Fruit fly (Drosophila melanogaster) whole organism, embryonic: Measurements from ENCODE around the gene sno.

Experiments used
- Asciz ChIP-seq: fragments of 200-800 bp; sonication (Bioruptor generic); optimal IDR thresholded peaks from 2 replicates; lab custom pipeline; 2017; ENCODE audit warnings: missing biosample characterization, mild to moderate bottlenecking, missing genetic modification characterization, missing genetic modification reagents
- Atf3 ChIP-seq: fragments of 200-800 bp; sonication (Bioruptor generic); optimal IDR thresholded peaks from 3 replicates; lab custom pipeline; 2016; ENCODE audit warnings: missing biosample characterization, missing genetic modification characterization
- BEAF-32 ChIP-seq: fragments of 200-800 bp; sonication (Bioruptor generic); optimal IDR thresholded peaks from 3 replicates; lab custom pipeline; 2017; ENCODE audit warnings: missing biosample characterization, missing genetic modification characterization, mild to moderate bottlenecking, moderate library complexity, missing genetic modification reagents
- Bgb ChIP-seq: fragments of 200-800 bp; sonication (Bioruptor generic); IDR thresholded peaks from 2 replicates; pipeline ENCODE4 v1.3.6; 2022; ENCODE audit warnings: missing biosample characterization, missing genetic modification characterization; ENCODE audit not compliant: partially characterized antibody
- CG10462 ChIP-seq: fragments of 200-800 bp; sonication (Bioruptor generic); optimal IDR thresholded peaks from 2 replicates; lab custom pipeline; 2016; ENCODE audit warnings: missing biosample characterization, missing genetic modification characterization
- CG10979 ChIP-seq: fragments of 200-800 bp; sonication (Bioruptor generic); optimal IDR thresholded peaks from 2 replicates; lab custom pipeline; 2018; ENCODE audit warnings: missing biosample characterization, mild to moderate bottlenecking, missing genetic modification characterization, moderate library complexity
- CG12942 ChIP-seq: fragments of 200-800 bp; sonication (Bioruptor generic); optimal IDR thresholded peaks from 3 replicates; lab custom pipeline; 2016; ENCODE audit warnings: missing biosample characterization, missing genetic modification characterization
- CG13123 ChIP-seq: fragments of 200-800 bp; sonication (Bioruptor generic); optimal IDR thresholded peaks from 2 replicates; lab custom pipeline; 2016; ENCODE audit warnings: missing biosample characterization, missing genetic modification characterization
- CG14050 ChIP-seq: fragments of 200-800 bp; sonication (Bioruptor generic); IDR thresholded peaks from 3 replicates; pipeline ENCODE4 v1.3.6; 2022; ENCODE audit warnings: missing biosample characterization, missing genetic modification characterization
- CG14710 ChIP-seq: fragments of 200-800 bp; sonication (Bioruptor generic); optimal IDR thresholded peaks from 3 replicates; lab custom pipeline; 2019; ENCODE audit warnings: missing biosample characterization, mild to moderate bottlenecking, missing genetic modification characterization, moderate library complexity
- CG15601 ChIP-seq: fragments of 200-800 bp; sonication (Bioruptor generic); optimal IDR thresholded peaks from 3 replicates; lab custom pipeline; 2019; ENCODE audit warnings: missing biosample characterization, mild to moderate bottlenecking, missing genetic modification characterization, moderate library complexity
- CG15696 ChIP-seq: fragments of 200-800 bp; sonication (Bioruptor generic); optimal IDR thresholded peaks from 2 replicates; lab custom pipeline; 2019; ENCODE audit warnings: missing biosample characterization, mild to moderate bottlenecking, missing genetic modification characterization, moderate library complexity
- CG16813 ChIP-seq: fragments of 200-800 bp; sonication (Bioruptor generic); IDR thresholded peaks from 3 replicates; pipeline ENCODE4 v1.3.6; 2022; ENCODE audit warnings: missing biosample characterization, missing genetic modification characterization; ENCODE audit not compliant: partially characterized antibody
- CG17361 ChIP-seq: fragments of 200-800 bp; sonication (Bioruptor generic); IDR thresholded peaks from 3 replicates; pipeline ENCODE4 v1.3.6; 2022; ENCODE audit warnings: missing biosample characterization, missing genetic modification characterization
- CG18476 ChIP-seq: fragments of 200-800 bp; sonication (Bioruptor generic); optimal IDR thresholded peaks from 2 replicates; lab custom pipeline; 2016; ENCODE audit warnings: missing biosample characterization, mild to moderate bottlenecking, missing genetic modification characterization
- CG30403 ChIP-seq: fragments of 200-800 bp; sonication (Bioruptor generic); optimal IDR thresholded peaks from 3 replicates; lab custom pipeline; 2016; ENCODE audit warnings: missing biosample characterization, missing genetic modification characterization
- CG33557 ChIP-seq: fragments of 200-800 bp; sonication (Bioruptor generic); optimal IDR thresholded peaks from 2 replicates; lab custom pipeline; 2019; ENCODE audit warnings: missing biosample characterization, mild to moderate bottlenecking, missing genetic modification characterization, moderate library complexity
- CG3726 ChIP-seq: fragments of 200-800 bp; sonication (Bioruptor generic); IDR thresholded peaks from 3 replicates; pipeline ENCODE4, ENCODE4 v1.3.6; 2022; ENCODE audit warnings: missing biosample characterization, missing genetic modification characterization
- CG4328 ChIP-seq: fragments of 200-800 bp; sonication (Bioruptor generic); optimal IDR thresholded peaks from 3 replicates; lab custom pipeline; 2017; ENCODE audit warnings: missing biosample characterization, missing genetic modification reagents, missing genetic modification characterization
- CG43689 ChIP-seq: fragments of 200-800 bp; sonication (Bioruptor generic); IDR thresholded peaks from 2 replicates; pipeline ENCODE4 v1.3.6; 2022; ENCODE audit warnings: missing biosample characterization, missing genetic modification characterization
- CG6272 ChIP-seq: fragments of 200-800 bp; sonication (Bioruptor generic); IDR thresholded peaks from 2 replicates; pipeline ENCODE4 v1.3.6; 2022; ENCODE audit warnings: missing biosample characterization, missing genetic modification characterization
- CG7357 ChIP-seq: fragments of 200-800 bp; sonication (Bioruptor generic); IDR thresholded peaks from 3 replicates; pipeline ENCODE4 v1.3.6; 2022; ENCODE audit warnings: missing biosample characterization, missing genetic modification characterization
- CG7786 ChIP-seq: fragments of 200-800 bp; sonication (Bioruptor generic); optimal IDR thresholded peaks from 2 replicates; lab custom pipeline; 2016; ENCODE audit warnings: missing biosample characterization, missing genetic modification characterization
- CG8924 ChIP-seq: fragments of 200-800 bp; optimal IDR thresholded peaks from 3 replicates; lab custom pipeline; 2019; ENCODE audit warnings: missing biosample characterization, mild to moderate bottlenecking, missing genetic modification characterization, moderate library complexity
- CHES-1-like ChIP-seq: fragments of 200-800 bp; sonication (Bioruptor generic); optimal IDR thresholded peaks from 2 replicates; lab custom pipeline; 2016; ENCODE audit warnings: missing biosample characterization, missing genetic modification characterization
- Dip3 ChIP-seq: fragments of 200-800 bp; sonication (Bioruptor generic); optimal IDR thresholded peaks from 3 replicates; lab custom pipeline; 2016; ENCODE audit warnings: missing biosample characterization, missing genetic modification characterization
- Dll ChIP-seq: fragments of 200-800 bp; sonication (Bioruptor generic); IDR thresholded peaks from 4 replicates; pipeline ENCODE4 v1.3.6; 2022; ENCODE audit warnings: missing biosample characterization, missing genetic modification characterization; ENCODE audit not compliant: partially characterized antibody
- Elba2 ChIP-seq: fragments of 200-800 bp; sonication (Bioruptor generic); optimal IDR thresholded peaks from 3 replicates; lab custom pipeline; 2016; ENCODE audit warnings: missing biosample characterization, missing genetic modification characterization
- H15 ChIP-seq: fragments of 200-800 bp; sonication (Bioruptor generic); IDR thresholded peaks from 3 replicates; pipeline ENCODE4 v1.3.6; 2022; ENCODE audit warnings: missing biosample characterization, missing genetic modification characterization
- Hr3 ChIP-seq: fragments of 200-800 bp; sonication (Bioruptor generic); optimal IDR thresholded peaks from 3 replicates; lab custom pipeline; 2016; ENCODE audit warnings: missing biosample characterization, missing genetic modification characterization
- Oli ChIP-seq: fragments of 200-800 bp; sonication (Bioruptor generic); optimal IDR thresholded peaks from 2 replicates; lab custom pipeline; 2018; ENCODE audit warnings: missing biosample characterization, mild to moderate bottlenecking, missing genetic modification characterization, moderate library complexity
- PHDP ChIP-seq: fragments of 200-800 bp; sonication (Bioruptor generic); optimal IDR thresholded peaks from 3 replicates; lab custom pipeline; 2018; ENCODE audit warnings: missing biosample characterization, mild to moderate bottlenecking, missing genetic modification characterization, moderate library complexity
- Sry-β ChIP-seq: fragments of 200-800 bp; sonication (Bioruptor generic); optimal IDR thresholded peaks from 2 replicates; lab custom pipeline; 2018; ENCODE audit warnings: missing biosample characterization, mild to moderate bottlenecking, missing genetic modification characterization, moderate library complexity
- al ChIP-seq: fragments of 200-800 bp; sonication (Bioruptor generic); IDR thresholded peaks from 2 replicates; pipeline ENCODE4 v1.3.6; 2022; ENCODE audit warnings: missing biosample characterization, missing genetic modification characterization
- chif ChIP-seq, 2 experiments: fragments of 200-800 bp; sonication (Bioruptor generic); optimal IDR thresholded peaks; 3 replicates each; lab custom pipeline; 2016; ENCODE audit warnings: missing biosample characterization in 2 of 2, missing genetic modification characterization in 2 of 2
- ci ChIP-seq: fragments of 200-800 bp; sonication (Bioruptor generic); IDR thresholded peaks from 3 replicates; pipeline ENCODE4 v1.3.6; 2022; ENCODE audit warnings: missing biosample characterization, missing genetic modification characterization
- crc ChIP-seq: fragments of 200-800 bp; sonication (Bioruptor generic); optimal IDR thresholded peaks from 2 replicates; lab custom pipeline; 2016; ENCODE audit warnings: missing biosample characterization, missing genetic modification characterization
- esg ChIP-seq: fragments of 200-800 bp; sonication (Bioruptor generic); conservative IDR thresholded peaks from 2 replicates; pipeline ENCODE4 v1.3.6; 2022; ENCODE audit warnings: missing biosample characterization, missing genetic modification characterization
- jing ChIP-seq: fragments of 200-800 bp; sonication (Bioruptor generic); optimal IDR thresholded peaks from 2 replicates; lab custom pipeline; 2018; ENCODE audit warnings: missing biosample characterization, mild to moderate bottlenecking, missing genetic modification characterization
- klu ChIP-seq: fragments of 200-800 bp; sonication (Bioruptor generic); IDR thresholded peaks from 2 replicates; pipeline ENCODE4 v1.3.6; 2022; ENCODE audit warnings: missing biosample characterization, missing genetic modification characterization
- knrl ChIP-seq: fragments of 200-800 bp; sonication (Bioruptor generic); IDR thresholded peaks from 3 replicates; pipeline ENCODE4 v1.3.6; 2022; ENCODE audit warnings: missing biosample characterization, missing genetic modification characterization; ENCODE audit not compliant: partially characterized antibody
- lilli ChIP-seq: fragments of 200-800 bp; sonication (Bioruptor generic); optimal IDR thresholded peaks from 3 replicates; lab custom pipeline; 2016; ENCODE audit warnings: missing biosample characterization, missing genetic modification characterization
- mirr ChIP-seq: fragments of 200-800 bp; sonication (Bioruptor generic); optimal IDR thresholded peaks from 3 replicates; lab custom pipeline; 2018; ENCODE audit warnings: missing biosample characterization, mild to moderate bottlenecking, missing genetic modification characterization
- mld ChIP-seq: fragments of 200-800 bp; sonication (Bioruptor generic); IDR thresholded peaks from 3 replicates; pipeline ENCODE4 v1.3.6; 2022; ENCODE audit warnings: missing biosample characterization, missing genetic modification characterization; ENCODE audit not compliant: partially characterized antibody
- slp2 ChIP-seq: fragments of 200-800 bp; sonication (Bioruptor generic); optimal IDR thresholded peaks from 2 replicates; lab custom pipeline; 2016; ENCODE audit warnings: missing biosample characterization, missing genetic modification characterization
- sob ChIP-seq: fragments of 200-800 bp; sonication (Bioruptor generic); IDR thresholded peaks from 2 replicates; pipeline ENCODE4 v1.3.6; 2022; ENCODE audit warnings: missing biosample characterization, missing genetic modification characterization
- sqz ChIP-seq: fragments of 200-800 bp; sonication (Bioruptor generic); optimal IDR thresholded peaks from 3 replicates; lab custom pipeline; 2018; ENCODE audit warnings: missing biosample characterization, mild to moderate bottlenecking, missing genetic modification characterization
- toy ChIP-seq: fragments of 200-800 bp; sonication (Bioruptor generic); IDR thresholded peaks from 2 replicates; pipeline ENCODE4 v1.3.6; 2022; ENCODE audit warnings: missing biosample characterization, missing genetic modification characterization
- wdn ChIP-seq: fragments of 200-800 bp; sonication (Bioruptor generic); IDR thresholded peaks from 2 replicates; pipeline ENCODE4 v1.3.6; 2022; ENCODE audit warnings: missing biosample characterization, missing genetic modification characterization
- wek ChIP-seq: fragments of 200-800 bp; sonication (Bioruptor generic); optimal IDR thresholded peaks from 3 replicates; lab custom pipeline; 2018; ENCODE audit warnings: missing biosample characterization, mild to moderate bottlenecking, missing genetic modification characterization, moderate library complexity
- wor ChIP-seq: fragments of 200-800 bp; sonication (Bioruptor generic); IDR thresholded peaks from 2 replicates; pipeline ENCODE4 v1.3.6; 2022; ENCODE audit warnings: missing biosample characterization, missing genetic modification characterization

The sno gene

dm6 chrX:13251310-13251709 lies 39.8 kb upstream of the sno start (continued):
- TF ChIP-seq chif (GFP tag; optimal IDR thresholded peaks at IDR 0.05; lab: Kevin White, UChicago) (peak; percentile 75), sob (peak; percentile 73; the same call in 1 of the 2 replicates), BEAF-32 (GFP tag; lab: Kevin White, UChicago) (no peak), Dip3 (peak; percentile 83), CG3726 (GFP tag; lab: Robert Waterston, UW) (peak; percentile 82), esg (GFP tag; lab: Robert Waterston, UW) (peak; percentile 73), CG14710 (tag; lab: Kevin White, UChicago) (peak; percentile 36), Asciz (peak; percentile 67), CG13123 (GFP tag; lab: Kevin White, UChicago) (peak; percentile 46), CG10979 (tag; lab: Kevin White, UChicago) (peak; percentile 70), CG15601 (tag; lab: Kevin White, UChicago) (peak; percentile 63), mld (GFP tag; lab: Robert Waterston, UW) (no peak), Hr3 (GFP tag; lab: Kevin White, UChicago) (peak; percentile 59), CG6272 (GFP tag; lab: Robert Waterston, UW) (peak; percentile 63), CG16813 (GFP tag; lab: Robert Waterston, UW) (no peak), mirr (GFP tag; lab: Kevin White, UChicago) (no peak), CG7357 (GFP tag; lab: Robert Waterston, UW) (peak; percentile 70), CG14050 (0 out of 3 replicates have a peak, but pooled peaks have one; percentile 51), jing (GFP tag; lab: Kevin White, UChicago) (peak; percentile 72), Atf3 (GFP tag; lab: Kevin White, UChicago) (peak; percentile 63), Dll (GFP tag; lab: Robert Waterston, UW) (no peak), CHES-1-like (GFP tag; lab: Kevin White, UChicago) (peak; percentile 68), CG8924 (tag; lab: Kevin White, UChicago) (peak; percentile 65), CG43689 (peak; percentile 67), Sry-β (GFP tag; lab: Kevin White, UChicago) (no peak), Oli (tag; lab: Kevin White, UChicago) (peak; percentile 77), CG4328 (GFP tag; lab: Kevin White, UChicago) (no peak), Elba2 (GFP tag; lab: Kevin White, UChicago) (no peak), al (GFP tag; lab: Robert Waterston, UW) (no peak), wdn (GFP tag; lab: Robert Waterston, UW) (peak; percentile 49; the same call in 1 of the 2 replicates), CG10462 (GFP tag; lab: Kevin White, UChicago) (peak; percentile 39), PHDP (peak; percentile 73), crc (GFP tag; lab: Kevin White, UChicago) (peak; percentile 63), wek (GFP tag; lab: Kevin White, UChicago) (peak; percentile 49), CG30403 (GFP tag; lab: Kevin White, UChicago) (peak; percentile 84), CG15696 (no peak), CG33557 (GFP tag; lab: Kevin White, UChicago) (no peak), CG7786 (GFP tag; lab: Kevin White, UChicago) (peak; percentile 71), slp2 (GFP tag; lab: Kevin White, UChicago) (peak; percentile 69), klu (GFP tag; lab: Robert Waterston, UW) (0 out of 2 replicates have a peak, but pooled peaks have one; percentile 45), toy (GFP tag; lab: Robert Waterston, UW) (0 out of 2 replicates have a peak, but pooled peaks have one; percentile 51), CG17361 (GFP tag; lab: Robert Waterston, UW) (peak; percentile 60; the same call in 2 of the 3 replicates), CG12942 (GFP tag; lab: Kevin White, UChicago) (peak; percentile 49), Bgb (GFP tag; lab: Robert Waterston, UW) (no peak), CG18476 (peak; percentile 34), sqz (GFP tag; lab: Kevin White, UChicago) (no peak), wor (peak; percentile 53), lilli (GFP tag; lab: Kevin White, UChicago) (peak; percentile 89), knrl (GFP tag; lab: Robert Waterston, UW) (no peak), ci (peak; percentile 93), H15 (GFP tag; lab: Robert Waterston, UW) (peak; percentile 81)
